Fruit fly (Drosophila melanogaster) whole organism, pupa: ENCODE data around the gene Octbeta2R.
A peak's percentile ranks its signal among the peaks of the same experiment; 100 is the strongest.

Source experiments
- CG10348 ChIP-seq: fragments of 200-800 bp; sonication (Bioruptor generic); IDR thresholded peaks from 2 replicates; pipeline ENCODE4 v1.3.6; 2022; ENCODE audit warnings: missing biosample characterization, missing genetic modification characterization
- CG13204 ChIP-seq: fragments of 200-800 bp; sonication (Bioruptor generic); optimal IDR thresholded peaks from 2 replicates; lab custom pipeline; 2018; ENCODE audit warnings: missing biosample characterization, mild to moderate bottlenecking, missing genetic modification characterization, moderate library complexity
- CG14655 ChIP-seq: fragments of 200-800 bp; sonication (Bioruptor generic); optimal IDR thresholded peaks from 3 replicates; lab custom pipeline; 2017; ENCODE audit warnings: mild to moderate bottlenecking, missing biosample characterization, missing genetic modification reagents, missing genetic modification characterization
- CG15710 ChIP-seq: fragments of 200-800 bp; sonication (Bioruptor generic); optimal IDR thresholded peaks from 2 replicates; lab custom pipeline; 2018; ENCODE audit warnings: missing biosample characterization, mild to moderate bottlenecking, missing genetic modification characterization, moderate library complexity
- CG17806 ChIP-seq: fragments of 200-800 bp; sonication (Bioruptor generic); optimal IDR thresholded peaks from 2 replicates; lab custom pipeline; 2018; ENCODE audit warnings: missing biosample characterization, mild to moderate bottlenecking, missing genetic modification characterization, moderate library complexity
- CG32121 ChIP-seq: fragments of 200-800 bp; sonication (Bioruptor generic); IDR thresholded peaks from 2 replicates; pipeline ENCODE4 v1.3.6; 2022; ENCODE audit warnings: missing biosample characterization, missing genetic modification characterization
- CG34367 ChIP-seq: fragments of 200-800 bp; sonication (Bioruptor generic); optimal IDR thresholded peaks from 2 replicates; lab custom pipeline; 2018; ENCODE audit warnings: missing biosample characterization, mild to moderate bottlenecking, missing genetic modification characterization
- CG4496 ChIP-seq: fragments of 200-800 bp; sonication (Bioruptor generic); IDR thresholded peaks from 3 replicates; pipeline ENCODE4 v1.3.6; 2022; ENCODE audit warnings: missing biosample characterization, missing genetic modification characterization
- CG8159 ChIP-seq: fragments of 200-800 bp; sonication (Bioruptor generic); optimal IDR thresholded peaks from 3 replicates; lab custom pipeline; 2018; ENCODE audit warnings: missing biosample characterization, mild to moderate bottlenecking, missing genetic modification characterization, moderate library complexity
- CG8301 ChIP-seq: fragments of 200-800 bp; sonication (Bioruptor generic); optimal IDR thresholded peaks from 2 replicates; lab custom pipeline; 2018; ENCODE audit warnings: missing biosample characterization, mild to moderate bottlenecking, missing genetic modification characterization
- CG9948 ChIP-seq: fragments of 200-800 bp; sonication (Bioruptor generic); optimal IDR thresholded peaks from 2 replicates; lab custom pipeline; 2018; ENCODE audit warnings: missing biosample characterization, mild to moderate bottlenecking, missing genetic modification characterization, moderate library complexity
- D1 ChIP-seq: fragments of 200-800 bp; sonication (Bioruptor generic); optimal IDR thresholded peaks from 2 replicates; lab custom pipeline; 2018; ENCODE audit warnings: missing biosample characterization, mild to moderate bottlenecking, missing genetic modification characterization, moderate library complexity
- EcR ChIP-seq: fragments of 200-800 bp; sonication (Bioruptor generic); optimal IDR thresholded peaks from 3 replicates; lab custom pipeline; 2019; ENCODE audit warnings: missing biosample characterization, missing genetic modification characterization, mild to moderate bottlenecking, moderate library complexity, missing genetic modification reagents
- Ets98B ChIP-seq: fragments of 200-800 bp; sonication (Bioruptor generic); IDR thresholded peaks from 2 replicates; pipeline ENCODE4 v1.3.6; 2022; ENCODE audit warnings: missing biosample characterization, missing genetic modification characterization
- Pif1A ChIP-seq: fragments of 200-800 bp; sonication (Bioruptor generic); optimal IDR thresholded peaks from 3 replicates; lab custom pipeline; 2016; ENCODE audit warnings: missing biosample characterization, missing genetic modification characterization
- Pif1B ChIP-seq: fragments of 200-800 bp; sonication (Bioruptor generic); optimal IDR thresholded peaks from 3 replicates; lab custom pipeline; 2016; ENCODE audit warnings: missing biosample characterization, missing genetic modification characterization
- Snoo ChIP-seq: fragments of 200-800 bp; sonication (Bioruptor generic); optimal IDR thresholded peaks from 3 replicates; lab custom pipeline; 2017; ENCODE audit warnings: missing biosample characterization, mild to moderate bottlenecking, missing genetic modification characterization, inconsistent platforms
- fd96Ca ChIP-seq: fragments of 200-800 bp; sonication (Bioruptor generic); IDR thresholded peaks from 3 replicates; pipeline ENCODE4 v1.3.6; 2022; ENCODE audit warnings: missing biosample characterization, missing genetic modification characterization
- gl ChIP-seq: fragments of 200-800 bp; sonication (Bioruptor generic); optimal IDR thresholded peaks from 2 replicates; lab custom pipeline; 2018; ENCODE audit warnings: missing biosample characterization, mild to moderate bottlenecking, missing genetic modification characterization
- rn ChIP-seq: fragments of 200-800 bp; sonication (Bioruptor generic); IDR thresholded peaks from 2 replicates; pipeline ENCODE4 v1.3.6; 2022; ENCODE audit warnings: missing biosample characterization, missing genetic modification characterization

Octbeta2R gene

DNA sequence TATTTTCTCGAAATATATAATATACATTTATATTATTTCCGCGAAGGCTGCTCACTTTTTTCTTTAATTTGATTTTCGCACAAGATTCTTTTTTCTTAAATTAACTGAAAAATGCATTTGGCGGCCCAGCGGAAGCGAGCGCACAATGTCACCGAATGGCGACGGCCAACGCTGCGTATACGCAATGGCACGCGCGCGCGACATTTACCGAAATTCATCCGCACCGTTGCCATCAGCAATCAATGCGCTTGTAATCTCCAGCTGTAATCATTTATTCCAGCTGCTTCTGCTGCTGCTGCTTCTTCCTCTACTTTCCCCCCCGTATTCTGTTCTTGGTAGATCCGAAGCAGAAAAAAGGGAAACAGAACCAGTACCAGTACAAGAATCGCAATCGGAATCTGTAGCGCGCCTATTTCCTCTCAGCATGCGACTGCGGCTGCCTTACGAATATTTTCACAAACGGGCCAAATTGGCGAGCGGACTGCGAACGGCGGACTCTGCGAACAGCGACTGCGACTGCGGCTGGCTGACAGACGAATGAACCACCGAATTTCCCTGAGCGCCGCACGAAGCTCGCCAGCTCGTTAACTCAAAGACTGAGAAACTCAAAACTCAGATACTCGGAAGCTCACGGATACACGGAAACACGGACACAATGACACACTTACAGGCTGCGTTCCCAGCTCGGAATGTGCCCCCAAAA, at the start of gene Octbeta2R:
TSS of gene Octbeta2R (minus strand) at position 539 of the 703 bp plus-strand sequence.
- TF ChIP-seq CG8159 (tag; lab: Kevin White, UChicago) (no peak), CG13204 (GFP tag; lab: Kevin White, UChicago) (no peak), CG4496 (GFP tag; lab: Robert Waterston, UW) (0 out of 3 replicates have a peak, but pooled peaks have one; percentile 15), Ets98B (GFP tag; lab: Robert Waterston, UW) (no peak)
- TF ChIP-seq, all 21 proteins: peak for 1

DNA sequence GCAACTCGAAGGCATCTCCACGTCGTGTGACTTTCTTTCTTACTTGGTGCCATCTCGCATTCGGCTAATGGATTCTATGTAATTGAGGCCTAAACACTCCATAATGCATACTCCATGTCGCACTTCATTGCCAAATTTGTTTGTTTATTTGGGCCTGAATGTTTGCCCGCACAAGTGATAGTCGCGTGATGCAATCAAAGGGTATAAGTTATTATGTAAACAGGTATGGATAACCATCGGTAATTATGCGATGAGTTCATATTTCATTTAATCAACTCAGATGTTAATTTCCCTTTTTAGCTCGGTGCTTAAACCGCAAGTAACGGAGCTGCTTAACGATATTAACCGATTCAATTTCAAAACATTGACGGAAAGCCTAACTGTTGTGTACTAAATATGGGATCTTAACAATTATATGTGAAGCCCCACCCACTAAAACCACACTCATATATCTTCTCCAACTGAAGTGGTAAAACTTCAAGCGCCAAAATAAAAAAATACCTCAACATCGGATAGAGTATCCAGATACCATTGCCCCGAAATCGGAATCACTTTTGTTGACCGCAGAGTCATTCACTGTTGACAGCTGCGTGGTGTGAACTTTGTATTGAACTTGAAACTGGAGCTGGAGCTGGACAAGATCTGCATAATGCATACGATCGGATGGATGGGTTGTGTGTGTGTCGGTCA, 49.2 kb upstream of the Octbeta2R start:
- TF ChIP-seq CG8301 (no peak), Pif1A (GFP tag; lab: Kevin White, UChicago) (peak; percentile 27), Snoo (no peak), Ets98B (GFP tag; lab: Robert Waterston, UW) (no peak), rn (GFP tag; lab: Robert Waterston, UW) (no peak), fd96Ca (GFP tag; lab: Robert Waterston, UW) (no peak), CG10348 (GFP tag; lab: Robert Waterston, UW) (no peak), CG8159 (tag; lab: Kevin White, UChicago) (peak; percentile 9), EcR (GFP tag; lab: Kevin White, UChicago) (peak; percentile 61)

DNA sequence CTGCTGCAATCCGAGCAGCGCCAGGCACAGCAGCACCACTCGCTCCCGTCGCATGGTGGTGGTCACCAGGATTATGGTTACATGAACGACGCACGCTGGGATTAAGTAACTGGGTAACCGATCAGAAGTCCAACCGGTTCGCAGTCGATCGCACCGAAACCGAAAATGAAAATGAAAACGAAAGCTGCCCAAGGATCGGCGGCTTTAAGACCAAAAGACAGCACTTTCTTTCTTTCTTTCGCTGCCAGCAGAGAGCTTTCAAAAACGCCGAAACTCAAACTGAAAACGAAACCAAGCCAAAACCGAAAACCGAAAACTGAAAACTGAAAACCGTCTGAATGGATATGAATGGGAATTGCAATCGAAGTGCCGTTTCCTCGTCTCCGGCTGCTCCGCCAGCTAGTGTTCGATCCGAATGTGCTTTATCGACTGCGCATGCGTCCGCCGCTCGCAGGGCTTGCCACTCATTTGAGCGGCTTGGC, 46.6 kb upstream of the Octbeta2R start, which contains the start of gene CG6753:
TSS of gene CG6753 (minus strand) at position 432 of the 482 bp plus-strand sequence.
- TF ChIP-seq CG15710 (tag; lab: Kevin White, UChicago) (no peak), CG8159 (tag; lab: Kevin White, UChicago) (no peak), rn (GFP tag; lab: Robert Waterston, UW) (no peak), Snoo (no peak), CG17806 (tag; lab: Kevin White, UChicago) (no peak), CG32121 (GFP tag; lab: Robert Waterston, UW) (no peak), CG34367 (tag; lab: Kevin White, UChicago) (no peak), EcR (GFP tag; lab: Kevin White, UChicago) (no peak), D1 (tag; lab: Kevin White, UChicago) (no peak), CG4496 (GFP tag; lab: Robert Waterston, UW) (no peak), CG8301 (no peak), Ets98B (GFP tag; lab: Robert Waterston, UW) (no peak), Pif1A (GFP tag; lab: Kevin White, UChicago) (no peak), CG14655 (GFP tag; lab: Kevin White, UChicago) (no peak)

DNA sequence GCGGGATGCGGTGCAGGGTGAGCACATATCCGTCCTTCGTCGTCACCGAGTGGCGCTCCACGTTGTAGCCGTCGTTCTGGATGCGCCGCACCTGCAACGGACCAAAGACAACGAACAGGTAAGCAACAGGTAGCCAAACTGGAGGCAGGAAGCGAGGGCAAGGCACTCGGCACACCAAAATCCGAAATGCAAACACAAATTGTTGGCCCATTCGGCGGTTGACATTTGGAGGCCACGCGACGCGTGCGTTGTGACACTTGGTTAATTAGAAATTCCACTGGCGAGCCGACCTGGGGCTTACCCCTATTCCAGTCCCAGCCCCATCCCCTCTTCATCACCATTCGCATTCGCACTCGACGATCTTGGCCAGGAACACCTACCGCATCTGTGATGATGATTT, 46.1 kb upstream of the Octbeta2R start:
- no peak for TF ChIP-seq D1 (tag; lab: Kevin White, UChicago)
- no peak for TF ChIP-seq CG17806 (tag; lab: Kevin White, UChicago)
- no peak for TF ChIP-seq CG14655 (GFP tag; lab: Kevin White, UChicago)
- TF ChIP-seq CG10348 (GFP tag; lab: Robert Waterston, UW): no peak
- no peak for TF ChIP-seq Snoo
- no peak for TF ChIP-seq CG13204 (GFP tag; lab: Kevin White, UChicago)
- TF ChIP-seq rn (GFP tag; lab: Robert Waterston, UW): no peak
- no peak for TF ChIP-seq Pif1B (GFP tag; lab: Kevin White, UChicago)
- no peak for TF ChIP-seq CG9948 (tag; lab: Kevin White, UChicago)
- no peak for TF ChIP-seq fd96Ca (GFP tag; lab: Robert Waterston, UW)
- TF ChIP-seq Pif1A (GFP tag; lab: Kevin White, UChicago): no peak
- no peak for TF ChIP-seq CG8301
- no peak for TF ChIP-seq CG4496 (GFP tag; lab: Robert Waterston, UW)
- TF ChIP-seq, all 21 proteins: peak for 0

DNA sequence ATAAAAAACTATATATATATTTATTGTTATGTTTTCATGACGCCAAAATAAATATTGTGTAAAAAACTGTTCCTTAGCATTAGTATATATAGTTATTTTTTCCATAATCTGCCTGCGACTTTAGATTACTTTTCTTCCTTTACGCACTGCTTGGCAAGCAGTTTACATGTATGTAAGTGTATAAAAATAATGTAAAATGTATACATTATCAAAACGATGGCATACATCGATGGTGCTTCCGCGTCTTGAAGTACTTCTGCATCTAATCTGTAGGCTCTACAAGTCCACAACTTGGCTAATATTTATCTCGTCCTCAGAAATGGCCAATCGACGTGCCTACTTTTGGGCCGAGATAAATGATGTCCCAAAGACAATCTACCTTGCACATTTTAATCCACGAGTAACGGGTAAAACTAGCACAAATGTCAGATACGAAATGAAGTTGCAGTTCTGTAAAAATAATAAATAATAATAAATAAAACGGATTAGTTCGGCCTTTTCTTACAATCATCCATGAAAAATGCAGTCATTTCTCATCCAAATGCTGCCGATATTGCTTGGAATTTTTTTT, 42.5 kb upstream of the Octbeta2R start, which contains the start of gene CG11608:
TSS of gene CG11608 (plus strand) at position 521 of the 571 bp plus-strand sequence.
- TF ChIP-seq CG8159 (tag; lab: Kevin White, UChicago) (no peak), EcR (GFP tag; lab: Kevin White, UChicago) (no peak), Pif1A (GFP tag; lab: Kevin White, UChicago) (no peak), gl (tag; lab: Kevin White, UChicago) (no peak), Snoo (no peak), CG4496 (GFP tag; lab: Robert Waterston, UW) (no peak), D1 (tag; lab: Kevin White, UChicago) (no peak), CG10348 (GFP tag; lab: Robert Waterston, UW) (no peak), CG17806 (tag; lab: Kevin White, UChicago) (no peak), CG14655 (GFP tag; lab: Kevin White, UChicago) (no peak), CG32121 (GFP tag; lab: Robert Waterston, UW) (no peak), CG34367 (tag; lab: Kevin White, UChicago) (no peak)
